Worm (Caenorhabditis elegans) whole organism, L4/young adult: ENCODE measurements around the gene ZK686.1.

Experiments
- W03F9.2 ChIP-seq: fragments of 150-350 bp; optimal IDR thresholded peaks from 2 replicates; lab custom pipeline; 2014; ENCODE audit warnings: missing biosample characterization, missing genetic modification characterization
- dao-5 ChIP-seq: sonication (generic microtip); optimal IDR thresholded peaks from 2 replicates; lab custom pipeline; 2016; ENCODE audit warnings: missing genotype, missing genetic modification characterization, moderate library complexity, missing compliant biosample characterization
- him-1 ChIP-seq: sonication (generic microtip); optimal IDR thresholded peaks from 2 replicates; lab custom pipeline; 2016; ENCODE audit warnings: missing genotype, missing genetic modification reagents, missing genetic modification characterization, missing compliant biosample characterization

ce11 chrIII:7778530-7778929 lies 5.6 kb downstream of the ZK686.1 start:
- TF ChIP-seq dao-5 (tag; lab: Kevin White, UChicago), result no peak
- TF ChIP-seq W03F9.2 (tag; lab: Kevin White, UChicago), result no peak
- TF ChIP-seq him-1 (tag; lab: Kevin White, UChicago), result no peak
